Fruit fly (Drosophila melanogaster) whole organism, embryonic: ENCODE data around the gene CG14111.

Experiments
- CG10431 ChIP-seq: fragments of 200-800 bp; sonication (Bioruptor generic); optimal IDR thresholded peaks from 3 replicates; lab custom pipeline; 2018; ENCODE audit warnings: missing biosample characterization, mild to moderate bottlenecking, missing genetic modification characterization
- CG2129 ChIP-seq: fragments of 200-800 bp; sonication (Bioruptor generic); IDR thresholded peaks from 2 replicates; pipeline ENCODE4 v1.3.6; 2022; ENCODE audit warnings: missing biosample characterization, missing genetic modification characterization; ENCODE audit not compliant: partially characterized antibody
- aop ChIP-seq: fragments of 200-800 bp; sonication (Bioruptor generic); IDR thresholded peaks from 2 replicates; pipeline ENCODE4 v1.3.6; 2022; ENCODE audit warnings: missing biosample characterization, missing genetic modification characterization

DNA sequence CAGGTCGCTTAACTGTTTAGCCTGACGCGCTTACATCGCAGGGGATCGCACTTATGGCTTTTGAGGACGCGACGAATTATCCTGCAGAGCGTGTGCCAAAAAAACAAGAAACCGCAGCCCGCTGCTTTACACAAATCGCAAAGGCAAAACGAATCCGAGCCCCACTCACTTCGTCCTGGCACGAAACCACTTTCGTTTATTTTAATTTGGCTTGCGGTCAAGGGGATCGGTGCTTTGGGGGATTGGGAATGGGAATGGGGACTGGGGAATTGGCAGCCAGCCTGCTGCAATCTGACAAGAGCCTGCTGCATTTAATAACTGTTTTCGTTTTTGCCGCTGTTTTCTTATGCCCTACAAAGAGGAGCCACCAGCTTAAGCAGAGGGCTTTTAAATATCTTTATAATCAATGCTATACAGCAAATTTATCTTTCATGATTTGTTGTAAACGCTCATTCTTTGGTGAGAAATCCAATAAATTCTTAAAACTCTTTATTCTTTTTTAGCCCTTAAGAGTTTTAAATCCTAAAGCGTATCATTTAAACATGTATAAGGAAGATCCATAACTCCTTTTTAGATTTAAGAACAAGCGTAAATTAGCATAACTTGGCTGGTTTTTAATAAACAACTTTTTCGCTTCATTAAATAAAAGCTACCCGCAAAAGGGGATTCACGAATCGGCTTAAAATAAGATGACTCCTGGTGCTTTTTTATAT lies 32.2 kb downstream of the CG14111 start:
- TF ChIP-seq aop (GFP tag; lab: Robert Waterston, UW) (no peak), CG2129 (no peak), CG10431 (no peak)
